Fruit fly (Drosophila melanogaster): ENCODE results near the gene CG43271.

DNA sequence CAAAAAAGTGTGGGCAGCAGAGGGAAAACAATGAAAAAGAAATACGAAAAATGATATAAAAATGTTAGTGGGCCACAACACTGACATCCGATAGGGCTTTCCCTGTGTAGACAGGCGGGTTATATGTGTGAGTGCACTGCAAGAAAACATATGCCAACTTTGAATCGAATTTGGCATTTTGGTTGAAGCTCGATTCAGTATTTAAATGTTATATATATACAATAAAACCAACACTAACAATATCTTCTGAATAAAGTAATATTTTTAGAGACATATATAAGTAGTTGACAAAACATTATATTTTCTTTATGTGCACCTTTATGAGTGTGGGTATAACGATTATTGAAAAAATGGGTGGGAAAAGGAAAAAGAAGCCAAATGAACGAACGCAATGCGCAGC, 6.7 kb upstream of the CG43271 start:
- no peak for TF ChIP-seq Eip78C (GFP tag)
- TF ChIP-seq topi (GFP tag; optimal IDR thresholded peaks at IDR 0.05) = no peak
- no peak for TF ChIP-seq Lpt (GFP tag; optimal IDR thresholded peaks at IDR 0.05)
